Worm (Caenorhabditis elegans) whole organism, late embryonic: ENCODE measurements around the gene Y57G11B.3.

Experiments used
- T23F11.4 ChIP-seq: fragments of 200-800 bp; sonication (Bioruptor generic); optimal IDR thresholded peaks from 2 replicates; lab custom pipeline; 2018; ENCODE audit warnings: mild to moderate bottlenecking, missing genetic modification characterization, missing compliant biosample characterization
- ama-1 ChIP-seq: fragments of 150-350 bp; optimal IDR thresholded peaks from 2 replicates; lab custom pipeline; 2014
- ceh-24 ChIP-seq: sonication (generic microtip); optimal IDR thresholded peaks from 2 replicates; lab custom pipeline; 2016; ENCODE audit warnings: mild to moderate bottlenecking, missing genetic modification characterization, missing compliant biosample characterization
- ceh-45 ChIP-seq: fragments of 200-800 bp; sonication (Bioruptor generic); IDR thresholded peaks from 2 replicates; pipeline ENCODE4 v1.3.6; 2022; ENCODE audit warnings: missing genetic modification reagents, missing genetic modification characterization, missing compliant biosample characterization
- elt-2 ChIP-seq: sonication (generic microtip); optimal IDR thresholded peaks from 2 replicates; lab custom pipeline; 2016; ENCODE audit warnings: missing genetic modification reagents, missing genetic modification characterization, missing compliant biosample characterization
- hlh-30 ChIP-seq: sonication (generic microtip); optimal IDR thresholded peaks from 2 replicates; lab custom pipeline; 2017; ENCODE audit warnings: antibody characterized with exemption, missing genetic modification characterization, missing compliant biosample characterization; ENCODE audit not compliant: insufficient read depth
- hlh-6 ChIP-seq: sonication (generic microtip); optimal IDR thresholded peaks from 2 replicates; lab custom pipeline; 2016; ENCODE audit warnings: missing genotype, missing genetic modification characterization, missing compliant biosample characterization
- nfya-1 ChIP-seq: sonication (generic microtip); optimal IDR thresholded peaks from 2 replicates; lab custom pipeline; 2017; ENCODE audit warnings: missing genetic modification characterization, mild to moderate bottlenecking, missing compliant biosample characterization, antibody characterized with exemption, moderate library complexity
- nhr-11 ChIP-seq: fragments of 150-350 bp; optimal IDR thresholded peaks from 2 replicates; lab custom pipeline; 2014; ENCODE audit warnings: missing biosample characterization, missing genetic modification characterization
- pat-9 ChIP-seq: fragments of 200-800 bp; sonication (Bioruptor generic); optimal IDR thresholded peaks from 2 replicates; lab custom pipeline; 2018; ENCODE audit warnings: mild to moderate bottlenecking, missing genetic modification characterization, moderate library complexity, missing compliant biosample characterization
- sox-2 ChIP-seq: fragments of 200-800 bp; sonication (Bioruptor generic); IDR thresholded peaks from 2 replicates; pipeline ENCODE4 v1.3.6; 2022; ENCODE audit warnings: missing genetic modification reagents, missing genetic modification characterization, missing compliant biosample characterization
- unc-42 ChIP-seq: sonication (generic microtip); optimal IDR thresholded peaks from 2 replicates; lab custom pipeline; 2016; ENCODE audit warnings: missing genotype, missing genetic modification characterization, missing compliant biosample characterization

DNA sequence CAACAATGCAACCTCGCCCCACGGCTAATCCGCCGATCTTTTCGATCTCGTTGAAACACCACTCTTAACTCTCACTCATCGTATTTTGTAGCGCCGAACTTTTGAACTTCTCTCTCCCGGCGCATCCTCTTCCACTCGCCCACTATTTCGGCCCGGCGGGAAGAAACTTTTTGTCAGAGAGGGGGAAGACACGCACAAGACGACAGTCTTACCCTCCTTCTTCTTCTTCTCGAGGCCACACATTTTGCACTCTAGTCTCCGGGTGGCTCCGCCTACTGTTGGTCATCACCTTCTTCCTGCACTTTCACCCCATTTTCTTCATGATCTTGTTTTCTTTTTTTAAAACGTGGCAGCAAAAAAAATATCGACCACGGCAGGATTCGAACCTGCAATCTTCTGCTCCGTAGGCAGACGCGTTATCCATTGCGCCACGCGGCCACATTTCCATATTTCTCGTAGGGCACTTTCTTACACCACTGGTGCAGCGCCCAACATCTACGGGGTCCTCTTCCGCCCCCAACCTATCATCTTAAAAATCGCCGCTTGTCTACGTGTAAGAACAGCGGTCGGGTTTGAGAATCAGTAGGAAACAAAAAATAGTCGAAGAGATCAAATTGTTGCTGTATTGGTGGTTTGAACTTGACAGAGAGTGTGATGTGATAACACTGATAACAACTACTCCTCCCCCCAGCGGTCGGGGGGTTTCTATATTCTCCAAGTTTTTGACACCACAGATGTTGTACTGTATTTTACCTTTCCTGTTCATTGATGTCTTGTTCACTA, 37.0 kb upstream of the Y57G11B.3 start:
- peak; percentile 50 for TF ChIP-seq elt-2
- no peak for TF ChIP-seq ama-1 (lab: Kevin White, UChicago)
- TF ChIP-seq pat-9 (tag; lab: Kevin White, UChicago), result no peak
- TF ChIP-seq T23F11.4 (GFP tag; lab: Kevin White, UChicago), result no peak
- TF ChIP-seq nfya-1, result peak; percentile 40
- no peak for TF ChIP-seq unc-42
- no peak for TF ChIP-seq hlh-6 (tag; lab: Kevin White, UChicago)
- TF ChIP-seq nhr-11 (tag; lab: Kevin White, UChicago), result no peak
- no peak for TF ChIP-seq hlh-30
- no peak for TF ChIP-seq sox-2 (GFP tag; lab: Robert Waterston, UW)
- no peak for TF ChIP-seq ceh-45 (GFP tag; lab: Robert Waterston, UW)
- no peak for TF ChIP-seq ceh-24 (tag; lab: Kevin White, UChicago)
